Worm (Caenorhabditis elegans) whole organism, L1 larva: ENCODE measurements around the gene C47D12.5.

Experiments
- C34B4.2 ChIP-seq: sonication (generic microtip); optimal IDR thresholded peaks from 2 replicates; lab custom pipeline; 2017; ENCODE audit warnings: mild to moderate bottlenecking, missing genetic modification characterization, missing compliant biosample characterization
- F16B12.6 ChIP-seq: fragments of 150-350 bp; optimal IDR thresholded peaks from 2 replicates; lab custom pipeline; 2014; ENCODE audit warnings: missing biosample characterization, missing genetic modification characterization
- Y116A8C.19 ChIP-seq: sonication (generic microtip); optimal IDR thresholded peaks from 2 replicates; lab custom pipeline; 2016; ENCODE audit warnings: missing compliant biosample characterization, missing genetic modification characterization, borderline replicate concordance
- alr-1 ChIP-seq: fragments of 200-800 bp; sonication (Bioruptor generic); optimal IDR thresholded peaks from 2 replicates; lab custom pipeline; 2018; ENCODE audit warnings: borderline replicate concordance, mild to moderate bottlenecking, missing genetic modification characterization, missing compliant biosample characterization
- aly-2 ChIP-seq: fragments of 150-350 bp; optimal IDR thresholded peaks from 2 replicates; lab custom pipeline; 2014; ENCODE audit warnings: missing biosample characterization, missing genetic modification characterization
- blmp-1 ChIP-seq: fragments of 150-350 bp; optimal IDR thresholded peaks from 2 replicates; lab custom pipeline; 2014; ENCODE audit warnings: missing biosample characterization, missing genetic modification characterization
- ceh-63 ChIP-seq: fragments of 200-800 bp; sonication (Bioruptor generic); optimal IDR thresholded peaks from 2 replicates; lab custom pipeline; 2018; ENCODE audit warnings: mild to moderate bottlenecking, missing genetic modification characterization, missing compliant biosample characterization
- ceh-88 ChIP-seq: fragments of 200-800 bp; sonication (Bioruptor generic); IDR thresholded peaks from 2 replicates; pipeline ENCODE4 v1.3.6; 2022; ENCODE audit warnings: missing genetic modification characterization, missing compliant biosample characterization
- ces-1 ChIP-seq: fragments of 150-350 bp; optimal IDR thresholded peaks from 2 replicates; lab custom pipeline; 2014; ENCODE audit warnings: missing biosample characterization, missing genetic modification reagents, missing genetic modification characterization
- dsc-1 ChIP-seq: sonication (generic microtip); optimal IDR thresholded peaks from 2 replicates; lab custom pipeline; 2016; ENCODE audit warnings: mild to moderate bottlenecking, missing genetic modification characterization, missing compliant biosample characterization
- efl-1 ChIP-seq, 4 experiments: fragments of 150-350 bp; optimal IDR thresholded peaks in 3 of 4; peaks in 1 of 4; 1 replicate in 1 of 4; 2 replicates in 3 of 4; lab custom pipeline; 2014; ENCODE audit warnings: missing biosample characterization in 2 of 4, missing genetic modification characterization in 2 of 4, missing genetic modification reagents in 2 of 4
- egl-13 ChIP-seq: sonication (generic microtip); optimal IDR thresholded peaks from 2 replicates; lab custom pipeline; 2016; ENCODE audit warnings: missing genotype, missing genetic modification reagents, missing genetic modification characterization, missing compliant biosample characterization
- egl-27 ChIP-seq, 2 experiments: fragments of 150-350 bp in 1 of 2; sonication (generic microtip); optimal IDR thresholded peaks; 3 replicates each; lab custom pipeline; 2017 to 2018; ENCODE audit warnings: missing biosample characterization in 2 of 2, missing genetic modification characterization in 2 of 2, missing genetic modification reagents in 2 of 2
- elt-2 ChIP-seq: sonication (generic microtip); optimal IDR thresholded peaks from 2 replicates; lab custom pipeline; 2016; ENCODE audit warnings: missing genetic modification characterization, mild to moderate bottlenecking, inconsistent platforms, missing compliant biosample characterization, missing genetic modification reagents
- ets-5 ChIP-seq: fragments of 200-800 bp; sonication (Bioruptor generic); IDR thresholded peaks from 2 replicates; pipeline ENCODE4 v1.3.6; 2022; ENCODE audit warnings: missing genetic modification characterization, missing compliant biosample characterization
- fkh-10 ChIP-seq: sonication (generic microtip); optimal IDR thresholded peaks from 2 replicates; lab custom pipeline; 2017; ENCODE audit warnings: missing biosample characterization, missing genetic modification reagents, missing genetic modification characterization
- fkh-4 ChIP-seq: sonication (generic microtip); optimal IDR thresholded peaks from 2 replicates; lab custom pipeline; 2016; ENCODE audit warnings: missing compliant biosample characterization, missing genetic modification characterization, borderline replicate concordance
- grh-1 ChIP-seq: fragments of 200-800 bp; sonication (Bioruptor generic); IDR thresholded peaks from 2 replicates; pipeline ENCODE4 v1.3.6; 2022; ENCODE audit warnings: missing genetic modification reagents, missing genetic modification characterization, missing compliant biosample characterization
- hpl-2 ChIP-seq: fragments of 150-350 bp; optimal IDR thresholded peaks from 2 replicates; lab custom pipeline; 2014; ENCODE audit warnings: missing biosample characterization, missing genetic modification reagents, missing genetic modification characterization
- irx-1 ChIP-seq: sonication (generic microtip); optimal IDR thresholded peaks from 2 replicates; lab custom pipeline; 2016; ENCODE audit warnings: missing genetic modification characterization, missing compliant biosample characterization
- lin-13 ChIP-seq: fragments of 150-350 bp; optimal IDR thresholded peaks from 2 replicates; lab custom pipeline; 2014; ENCODE audit warnings: missing biosample characterization, missing genetic modification reagents, missing genetic modification characterization
- lin-14 ChIP-seq: fragments of 200-800 bp; sonication (Bioruptor generic); optimal IDR thresholded peaks from 2 replicates; lab custom pipeline; 2018; ENCODE audit warnings: mild to moderate bottlenecking, missing genetic modification characterization, moderate library complexity, missing compliant biosample characterization
- lin-35 ChIP-seq, 2 experiments: fragments of 150-350 bp; optimal IDR thresholded peaks; 2 replicates each; lab custom pipeline; 2014; ENCODE audit warnings: missing biosample characterization in 2 of 2, missing genetic modification characterization in 2 of 2, missing genetic modification reagents in 2 of 2
- lir-3 ChIP-seq: sonication (generic microtip); optimal IDR thresholded peaks from 2 replicates; lab custom pipeline; 2016; ENCODE audit warnings: mild to moderate bottlenecking, missing genetic modification characterization, moderate library complexity, missing compliant biosample characterization; ENCODE audit not compliant: poor library complexity
- mdl-1 ChIP-seq, 2 experiments: fragments of 150-350 bp; optimal IDR thresholded peaks; 2 replicates each; lab custom pipeline; 2014 to 2017; ENCODE audit warnings: missing biosample characterization in 2 of 2, missing genetic modification characterization in 2 of 2, inconsistent platforms in 1 of 2
- mef-2 ChIP-seq: fragments of 150-350 bp; optimal IDR thresholded peaks from 2 replicates; lab custom pipeline; 2014; ENCODE audit warnings: missing biosample characterization, missing genetic modification characterization
- mep-1 ChIP-seq: fragments of 150-350 bp; optimal IDR thresholded peaks from 2 replicates; lab custom pipeline; 2014; ENCODE audit warnings: missing biosample characterization, missing genetic modification characterization
- nhr-237 ChIP-seq: fragments of 150-350 bp; optimal IDR thresholded peaks from 2 replicates; lab custom pipeline; 2014; ENCODE audit warnings: missing biosample characterization, missing genetic modification characterization
- nhr-76 ChIP-seq: sonication (generic microtip); optimal IDR thresholded peaks from 2 replicates; lab custom pipeline; 2017; ENCODE audit warnings: missing biosample characterization, missing genetic modification characterization
- nhr-84 ChIP-seq: sonication (generic microtip); optimal IDR thresholded peaks from 2 replicates; lab custom pipeline; 2017; ENCODE audit warnings: missing biosample characterization, missing genetic modification characterization
- nhr-85 ChIP-seq: sonication (generic microtip); peaks from one replicate; lab custom pipeline; 2016; ENCODE audit warnings: missing genetic modification characterization, inconsistent platforms, missing compliant biosample characterization
- nhr-90 ChIP-seq: sonication (generic microtip); optimal IDR thresholded peaks from 2 replicates; lab custom pipeline; 2016; ENCODE audit warnings: mild to moderate bottlenecking, missing genetic modification characterization, missing compliant biosample characterization; ENCODE audit not compliant: poor library complexity
- pqm-1 ChIP-seq: sonication (generic microtip); optimal IDR thresholded peaks from 3 replicates; lab custom pipeline; 2017; ENCODE audit warnings: missing biosample characterization, missing genetic modification characterization
- rnt-1 ChIP-seq: sonication (generic microtip); optimal IDR thresholded peaks from 2 replicates; lab custom pipeline; 2016; ENCODE audit warnings: mild to moderate bottlenecking, missing genetic modification characterization, moderate library complexity, missing compliant biosample characterization
- skn-1 ChIP-seq: fragments of 150-350 bp; optimal IDR thresholded peaks from 2 replicates; lab custom pipeline; 2014; ENCODE audit warnings: missing biosample characterization, missing genetic modification characterization
- snpc-4 ChIP-seq: fragments of 150-350 bp; optimal IDR thresholded peaks from 2 replicates; lab custom pipeline; 2014; ENCODE audit warnings: missing biosample characterization, missing genetic modification characterization
- snu-23 ChIP-seq: sonication (generic microtip); optimal IDR thresholded peaks from 2 replicates; lab custom pipeline; 2016; ENCODE audit warnings: missing genetic modification characterization, missing compliant biosample characterization
- sox-4 ChIP-seq: sonication (generic microtip); optimal IDR thresholded peaks from 2 replicates; lab custom pipeline; 2016; ENCODE audit warnings: missing genetic modification characterization, missing compliant biosample characterization
- swsn-7 ChIP-seq: sonication (generic microtip); optimal IDR thresholded peaks from 2 replicates; lab custom pipeline; 2016; ENCODE audit warnings: missing genetic modification characterization, missing compliant biosample characterization
- tbx-2 ChIP-seq: sonication (generic microtip); optimal IDR thresholded peaks from 2 replicates; lab custom pipeline; 2016; ENCODE audit warnings: missing genetic modification characterization, missing compliant biosample characterization
- tlp-1 ChIP-seq: fragments of 150-350 bp; optimal IDR thresholded peaks from 2 replicates; lab custom pipeline; 2014; ENCODE audit warnings: missing biosample characterization, missing genetic modification characterization
- unc-130 ChIP-seq: fragments of 150-350 bp; optimal IDR thresholded peaks from 2 replicates; lab custom pipeline; 2017; ENCODE audit warnings: missing biosample characterization, missing genetic modification characterization, inconsistent platforms
- unc-62 ChIP-seq: fragments of 150-350 bp; optimal IDR thresholded peaks from 2 replicates; lab custom pipeline; 2014; ENCODE audit warnings: missing biosample characterization, missing genetic modification reagents, missing genetic modification characterization
- zip-4 ChIP-seq: fragments of 200-800 bp; sonication (Bioruptor generic); optimal IDR thresholded peaks from 2 replicates; lab custom pipeline; 2018; ENCODE audit warnings: mild to moderate bottlenecking, missing genetic modification characterization, moderate library complexity, missing compliant biosample characterization
- ztf-4 ChIP-seq: fragments of 150-350 bp; optimal IDR thresholded peaks from 2 replicates; lab custom pipeline; 2014; ENCODE audit warnings: missing biosample characterization, missing genetic modification characterization

C47D12.5 gene

DNA sequence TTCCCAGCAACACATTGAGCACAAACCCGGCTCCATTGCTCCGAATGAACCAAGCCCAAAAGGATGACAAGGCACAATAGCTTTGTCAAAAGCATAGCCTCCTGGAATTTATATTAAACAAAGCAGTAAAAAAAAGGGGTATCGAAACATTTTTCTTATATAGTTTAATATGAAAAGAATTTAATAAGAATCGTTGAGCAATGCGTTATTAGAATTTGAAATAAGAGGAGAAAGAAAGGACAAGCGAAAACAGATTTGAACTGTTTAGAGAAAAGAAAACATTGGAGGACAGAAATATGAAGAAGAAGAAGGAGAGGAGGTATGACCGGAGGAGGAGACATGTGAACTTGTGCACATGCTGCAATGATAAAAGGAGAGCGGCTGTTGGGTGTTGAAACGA is at the start of gene C47D12.5:
Gene C47D12.5 (minus strand): TSS at position 101 of the 400 bp plus-strand sequence.
- TF ChIP-seq egl-27 (tag; optimal IDR thresholded peaks at IDR 0.05; lab: Kevin White, UChicago) = no peak
- no peak for TF ChIP-seq rnt-1
- no peak for TF ChIP-seq ceh-88 (GFP tag; lab: Robert Waterston, UW)
- no peak for TF ChIP-seq mdl-1 (tag; optimal IDR thresholded peaks at IDR 0.05; lab: Kevin White, UChicago)
- no peak for TF ChIP-seq ces-1 (GFP tag; lab: Kevin White, UChicago)
- no peak for TF ChIP-seq alr-1 (tag; lab: Kevin White, UChicago)
- TF ChIP-seq lin-13 (GFP tag; lab: Kevin White, UChicago) = no peak
- TF ChIP-seq, all 84 proteins: peak for 0

DNA sequence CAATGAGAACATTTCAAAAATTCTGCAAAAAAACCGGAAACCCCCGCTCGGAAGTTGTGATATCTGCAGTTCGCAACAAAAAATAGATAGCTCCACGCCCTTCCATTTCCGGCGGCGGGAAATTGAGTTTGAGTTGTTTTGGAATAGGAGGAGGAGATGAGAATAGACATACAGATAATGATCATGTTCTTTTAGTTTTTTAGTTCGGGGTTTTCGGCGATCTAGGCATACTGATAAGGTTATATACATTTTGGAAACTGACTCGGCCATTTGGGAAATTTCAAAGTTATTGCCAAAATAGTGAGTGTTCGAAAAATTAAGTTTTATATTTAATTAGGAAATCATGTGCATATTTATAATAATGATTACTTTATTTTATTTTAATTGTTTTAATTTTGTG is 48.8 kb upstream of the C47D12.5 start:
- TF ChIP-seq lin-14 (GFP tag; lab: Kevin White, UChicago) (peak; percentile 44), nhr-237 (no peak), nhr-85 (tag; lab: Kevin White, UChicago) (peak; percentile 29), unc-130 (tag; lab: Kevin White, UChicago) (no peak), nhr-76 (tag; lab: Kevin White, UChicago) (no peak)
- TF ChIP-seq, all 84 proteins: peak for 2

DNA sequence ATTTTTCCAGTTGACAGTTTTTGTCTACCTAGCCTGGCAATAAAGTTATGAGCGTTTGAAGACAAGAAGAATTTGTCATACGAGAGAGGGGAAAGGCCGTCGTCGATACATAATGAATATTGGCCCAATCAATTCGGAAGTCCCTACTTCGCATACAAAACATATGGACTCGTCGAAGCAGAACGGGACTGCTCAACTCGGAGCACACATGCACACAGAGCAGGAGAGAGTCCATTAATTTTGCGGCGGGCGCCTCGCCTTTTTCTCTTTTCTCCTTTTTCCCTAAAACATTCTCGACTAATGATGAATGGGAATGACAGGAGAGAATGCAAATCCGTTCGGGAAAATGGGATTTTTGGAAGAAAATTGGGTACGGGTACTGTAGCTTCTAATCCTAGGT is 47.4 kb upstream of the C47D12.5 start, which contains the start of gene F13D12.8:
Gene F13D12.8 (minus strand): TSS at position 82 of the 400 bp plus-strand sequence.
- TF ChIP-seq hpl-2 (GFP tag; lab: Kevin White, UChicago) = no peak
- TF ChIP-seq nhr-84 (tag; lab: Kevin White, UChicago) = no peak
- TF ChIP-seq dsc-1 (tag; lab: Kevin White, UChicago) = peak; percentile 62
- no peak for TF ChIP-seq tbx-2 (tag; lab: Kevin White, UChicago)
- no peak for TF ChIP-seq fkh-10 (GFP tag; lab: Kevin White, UChicago)
- peak; percentile 36 for TF ChIP-seq snpc-4 (tag; lab: Kevin White, UChicago)
- peak; percentile 73 for TF ChIP-seq lin-14 (GFP tag; lab: Kevin White, UChicago)
- no peak for TF ChIP-seq lin-13 (GFP tag; lab: Kevin White, UChicago)
- TF ChIP-seq fkh-4 = no peak
- no peak for TF ChIP-seq ets-5
- TF ChIP-seq tlp-1 = no peak
- TF ChIP-seq rnt-1 = no peak
- no peak for TF ChIP-seq swsn-7 (tag; lab: Kevin White, UChicago)

DNA sequence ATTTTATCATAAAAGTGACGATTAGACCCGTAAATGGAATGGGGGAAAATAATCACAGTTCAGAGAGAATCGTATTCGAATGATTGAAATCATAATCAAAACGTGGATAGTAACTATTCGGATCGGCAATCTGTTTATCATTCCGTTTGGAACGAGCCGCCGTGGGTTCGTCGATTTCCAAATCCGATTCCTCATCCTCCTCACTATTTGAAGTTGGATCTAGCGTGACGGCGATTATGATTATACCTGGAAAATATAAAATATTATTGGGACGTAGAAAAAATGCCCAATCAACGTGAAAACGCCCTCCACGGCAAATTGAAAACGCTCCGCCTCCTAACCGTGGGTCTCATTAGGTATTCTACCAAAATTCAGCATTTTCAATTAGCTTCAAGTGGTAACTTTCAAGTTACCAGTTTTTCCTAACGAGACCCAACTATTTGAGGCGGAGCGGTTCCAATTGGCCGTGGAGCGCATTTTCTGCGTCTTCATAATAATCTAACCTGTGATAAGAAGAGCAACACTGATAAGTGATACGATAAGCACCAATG is 46.2 kb upstream of the C47D12.5 start:
- TF ChIP-seq F16B12.6 (tag; lab: Kevin White, UChicago) (no peak), skn-1 (tag; lab: Kevin White, UChicago) (no peak), hpl-2 (GFP tag; lab: Kevin White, UChicago) (no peak), aly-2 (tag; lab: Kevin White, UChicago) (peak; percentile 65), Y116A8C.19 (tag; lab: Kevin White, UChicago) (no peak), snpc-4 (tag; lab: Kevin White, UChicago) (no peak), rnt-1 (peak; percentile 19), unc-62 (GFP tag; lab: Kevin White, UChicago) (no peak), alr-1 (tag; lab: Kevin White, UChicago) (no peak), mef-2 (tag; lab: Kevin White, UChicago) (no peak), blmp-1 (no peak), pqm-1 (no peak), egl-13 (tag; lab: Kevin White, UChicago) (no peak), irx-1 (no peak), snu-23 (GFP tag; lab: Kevin White, UChicago) (peak; percentile 63), mep-1 (tag; lab: Kevin White, UChicago) (no peak), lir-3 (tag; lab: Kevin White, UChicago) (no peak), ets-5 (no peak), C34B4.2 (tag; lab: Kevin White, UChicago) (no peak), fkh-4 (no peak), ceh-63 (GFP tag; lab: Kevin White, UChicago) (no peak), egl-27 (tag; optimal IDR thresholded peaks at IDR 0.05; lab: Kevin White, UChicago) (no peak), sox-4 (no peak), tbx-2 (tag; lab: Kevin White, UChicago) (no peak), zip-4 (GFP tag; lab: Kevin White, UChicago) (no peak), ztf-4 (tag; lab: Kevin White, UChicago) (peak; percentile 4), elt-2 (tag; lab: Kevin White, UChicago) (peak; percentile 56), efl-1 (optimal IDR thresholded peaks at IDR 0.05; lab: Kevin White, UChicago) (no peak), efl-1 (GFP tag; optimal IDR thresholded peaks at IDR 0.05 in 1 of 2; lab: Kevin White, UChicago) (peak in 1 of 2 experiments; percentile 88), nhr-90 (peak; percentile 65), grh-1 (GFP tag; lab: Robert Waterston, UW) (no peak), lin-35 (GFP tag; optimal IDR thresholded peaks at IDR 0.05; lab: Kevin White, UChicago) (no peak)
